Worm (Caenorhabditis elegans) whole organism, young adult: ENCODE measurements around the gene nprl-3.

Experiments
- B0019.2 ChIP-seq: fragments of 200-800 bp; sonication (Bioruptor generic); conservative IDR thresholded peaks from 2 replicates; pipeline ENCODE4 v1.3.6; 2022; ENCODE audit warnings: missing genetic modification reagents, missing genetic modification characterization, missing compliant biosample characterization
- B0261.1 ChIP-seq: sonication (generic microtip); optimal IDR thresholded peaks from 2 replicates; lab custom pipeline; 2016; ENCODE audit warnings: mild to moderate bottlenecking, missing genetic modification characterization, moderate library complexity, missing compliant biosample characterization
- B0336.3 ChIP-seq: fragments of 200-800 bp; sonication (Bioruptor generic); IDR thresholded peaks from 2 replicates; pipeline ENCODE4 v1.3.6; 2022; ENCODE audit warnings: missing genetic modification characterization, missing compliant biosample characterization
- D2030.7 ChIP-seq: fragments of 200-800 bp; sonication (Bioruptor generic); IDR thresholded peaks from 2 replicates; pipeline ENCODE4 v1.3.6; 2022; ENCODE audit warnings: missing genetic modification reagents, missing genetic modification characterization, missing compliant biosample characterization
- F22D6.2 ChIP-seq: sonication (generic microtip); optimal IDR thresholded peaks from 2 replicates; lab custom pipeline; 2016; ENCODE audit warnings: mild to moderate bottlenecking, missing genetic modification characterization, missing compliant biosample characterization
- F37B4.10 ChIP-seq: fragments of 200-800 bp; sonication (Bioruptor generic); IDR thresholded peaks from 2 replicates; pipeline ENCODE4 v1.3.6; 2022; ENCODE audit warnings: missing genetic modification characterization, missing compliant biosample characterization
- F39B2.1 ChIP-seq: fragments of 200-800 bp; sonication (Bioruptor generic); IDR thresholded peaks from 2 replicates; pipeline ENCODE4 v1.3.6; 2022; ENCODE audit warnings: missing genetic modification reagents, missing genetic modification characterization, missing compliant biosample characterization
- F55B11.4 ChIP-seq: sonication (generic microtip); optimal IDR thresholded peaks from 2 replicates; lab custom pipeline; 2016; ENCODE audit warnings: missing compliant biosample characterization, missing genetic modification characterization, borderline replicate concordance; ENCODE audit not compliant: insufficient read depth
- F57A8.1 ChIP-seq: fragments of 200-800 bp; sonication (Bioruptor generic); optimal IDR thresholded peaks from 2 replicates; lab custom pipeline; 2018; ENCODE audit warnings: mild to moderate bottlenecking, missing genetic modification characterization, moderate library complexity, missing compliant biosample characterization
- K11D2.4 ChIP-seq: fragments of 200-800 bp; sonication (Bioruptor generic); IDR thresholded peaks from 2 replicates; pipeline ENCODE4 v1.3.6; 2022; ENCODE audit warnings: missing genetic modification reagents, missing genetic modification characterization, missing compliant biosample characterization
- Y53F4B.3 ChIP-seq: fragments of 200-800 bp; sonication (Bioruptor generic); IDR thresholded peaks from 2 replicates; pipeline ENCODE4 v1.3.6; 2022; ENCODE audit warnings: missing genetic modification reagents, missing genetic modification characterization, missing compliant biosample characterization
- Y67H2A.10 ChIP-seq: fragments of 200-800 bp; sonication (Bioruptor generic); conservative IDR thresholded peaks from 2 replicates; pipeline ENCODE4 v1.3.6; 2022; ENCODE audit warnings: missing genetic modification reagents, missing genetic modification characterization, missing compliant biosample characterization
- Y95B8A.8 ChIP-seq: fragments of 200-800 bp; sonication (Bioruptor generic); IDR thresholded peaks from 2 replicates; pipeline ENCODE4 v1.3.6; 2022; ENCODE audit warnings: missing genetic modification reagents, missing genetic modification characterization, missing compliant biosample characterization
- aptf-3 ChIP-seq: fragments of 200-800 bp; sonication (Bioruptor generic); IDR thresholded peaks from 2 replicates; pipeline ENCODE4 v1.3.6; 2022; ENCODE audit warnings: missing genetic modification characterization, missing compliant biosample characterization
- atf-7 ChIP-seq: sonication (generic microtip); optimal IDR thresholded peaks from 2 replicates; lab custom pipeline; 2017; ENCODE audit warnings: mild to moderate bottlenecking, missing genetic modification characterization, missing compliant biosample characterization
- attf-6 ChIP-seq: fragments of 200-800 bp; sonication (Bioruptor generic); IDR thresholded peaks from 2 replicates; pipeline ENCODE4 v1.3.6; 2022; ENCODE audit warnings: missing genetic modification reagents, missing genetic modification characterization, missing compliant biosample characterization
- bed-2 ChIP-seq: fragments of 200-800 bp; sonication (Bioruptor generic); IDR thresholded peaks from 2 replicates; pipeline ENCODE4 v1.3.6; 2022; ENCODE audit warnings: missing genetic modification reagents, missing genetic modification characterization, missing compliant biosample characterization
- cebp-2 ChIP-seq: fragments of 200-800 bp; sonication (Bioruptor generic); IDR thresholded peaks from 2 replicates; pipeline ENCODE4 v1.3.6; 2022; ENCODE audit warnings: missing genetic modification characterization, missing compliant biosample characterization
- ceh-40 ChIP-seq: fragments of 200-800 bp; sonication (Bioruptor generic); IDR thresholded peaks from 2 replicates; pipeline ENCODE4 v1.3.6; 2022; ENCODE audit warnings: missing genetic modification characterization, missing compliant biosample characterization
- ceh-91 ChIP-seq: fragments of 200-800 bp; sonication (Bioruptor generic); IDR thresholded peaks from 2 replicates; pipeline ENCODE4 v1.3.6; 2022; ENCODE audit warnings: missing genetic modification reagents, missing genetic modification characterization, missing compliant biosample characterization
- chd-7 ChIP-seq: sonication (generic microtip); optimal IDR thresholded peaks from 2 replicates; lab custom pipeline; 2016; ENCODE audit warnings: mild to moderate bottlenecking, missing genetic modification characterization, moderate library complexity, missing compliant biosample characterization
- die-1 ChIP-seq: sonication (generic microtip); optimal IDR thresholded peaks from 2 replicates; lab custom pipeline; 2016; ENCODE audit warnings: missing genotype, mild to moderate bottlenecking, missing genetic modification characterization, missing compliant biosample characterization
- dox-1 ChIP-seq: fragments of 200-800 bp; sonication (Bioruptor generic); IDR thresholded peaks from 2 replicates; pipeline ENCODE4 v1.3.6; 2022; ENCODE audit warnings: missing genetic modification reagents, missing genetic modification characterization, missing compliant biosample characterization
- dpl-1 ChIP-seq: fragments of 150-350 bp; optimal IDR thresholded peaks from 2 replicates; lab custom pipeline; 2014; ENCODE audit warnings: missing biosample characterization, missing genetic modification reagents, missing genetic modification characterization
- efl-1 ChIP-seq: fragments of 150-350 bp; optimal IDR thresholded peaks from 2 replicates; lab custom pipeline; 2014; ENCODE audit warnings: missing biosample characterization, missing genetic modification reagents, missing genetic modification characterization
- egl-44 ChIP-seq: fragments of 200-800 bp; sonication (Bioruptor generic); IDR thresholded peaks from 2 replicates; pipeline ENCODE4 v1.3.6; 2022; ENCODE audit warnings: missing genetic modification reagents, missing genetic modification characterization, missing compliant biosample characterization
- egrh-3 ChIP-seq: fragments of 200-800 bp; sonication (Bioruptor generic); IDR thresholded peaks from 2 replicates; pipeline ENCODE4 v1.3.6; 2022; ENCODE audit warnings: missing genetic modification reagents, missing genetic modification characterization, missing compliant biosample characterization
- fkh-3 ChIP-seq: sonication (generic microtip); optimal IDR thresholded peaks from 2 replicates; lab custom pipeline; 2016; ENCODE audit warnings: mild to moderate bottlenecking, missing genetic modification characterization, missing compliant biosample characterization
- hlh-12 ChIP-seq: sonication (generic microtip); optimal IDR thresholded peaks from 2 replicates; lab custom pipeline; 2016; ENCODE audit warnings: missing genetic modification characterization, missing compliant biosample characterization
- hmg-1.2 ChIP-seq: fragments of 200-800 bp; sonication (Bioruptor generic); IDR thresholded peaks from 2 replicates; pipeline ENCODE4 v1.3.6; 2022; ENCODE audit warnings: missing genetic modification reagents, missing genetic modification characterization, missing compliant biosample characterization
- hmg-20 ChIP-seq: fragments of 200-800 bp; sonication (Bioruptor generic); IDR thresholded peaks from 2 replicates; pipeline ENCODE4 v1.3.6; 2022; ENCODE audit warnings: missing genetic modification reagents, missing genetic modification characterization, missing compliant biosample characterization
- hsf-1 ChIP-seq: fragments of 200-800 bp; sonication (Bioruptor generic); IDR thresholded peaks from 2 replicates; pipeline ENCODE4 v1.3.6; 2022; ENCODE audit warnings: missing genetic modification reagents, missing genetic modification characterization, missing compliant biosample characterization
- let-526 ChIP-seq: fragments of 200-800 bp; sonication (Bioruptor generic); IDR thresholded peaks from 2 replicates; pipeline ENCODE4 v1.3.6; 2022; ENCODE audit warnings: missing genetic modification reagents, missing genetic modification characterization, missing compliant biosample characterization
- lin-35 ChIP-seq, 3 experiments: fragments of 150-350 bp in 2 of 3; sonication (generic microtip) in 1 of 3; optimal IDR thresholded peaks; 2 replicates each; lab custom pipeline; 2014 to 2018; ENCODE audit warnings: missing biosample characterization in 3 of 3, missing genetic modification characterization in 3 of 3, missing genetic modification reagents in 3 of 3
- madf-10 ChIP-seq: sonication (generic microtip); optimal IDR thresholded peaks from 2 replicates; lab custom pipeline; 2016; ENCODE audit warnings: mild to moderate bottlenecking, missing genetic modification characterization, missing compliant biosample characterization
- madf-3 ChIP-seq: fragments of 200-800 bp; sonication (Bioruptor generic); IDR thresholded peaks from 2 replicates; pipeline ENCODE4 v1.3.6; 2022; ENCODE audit warnings: missing genetic modification reagents, missing genetic modification characterization, missing compliant biosample characterization
- madf-8 ChIP-seq: fragments of 200-800 bp; sonication (Bioruptor generic); conservative IDR thresholded peaks from 2 replicates; pipeline ENCODE4 v1.3.6; 2022; ENCODE audit warnings: missing genetic modification reagents, missing genetic modification characterization, missing compliant biosample characterization
- mcd-1 ChIP-seq: fragments of 200-800 bp; sonication (Bioruptor generic); IDR thresholded peaks from 2 replicates; pipeline ENCODE4 v1.3.6; 2022; ENCODE audit warnings: missing genetic modification reagents, missing genetic modification characterization, missing compliant biosample characterization
- mel-28 ChIP-seq: sonication (generic microtip); optimal IDR thresholded peaks from 2 replicates; lab custom pipeline; 2016; ENCODE audit warnings: borderline replicate concordance, mild to moderate bottlenecking, missing genetic modification characterization, missing compliant biosample characterization
- mxl-1 ChIP-seq: sonication (generic microtip); optimal IDR thresholded peaks from 2 replicates; lab custom pipeline; 2016; ENCODE audit warnings: missing genetic modification characterization, missing compliant biosample characterization
- nfya-1 ChIP-seq: sonication (generic microtip); optimal IDR thresholded peaks from 2 replicates; lab custom pipeline; 2017; ENCODE audit warnings: antibody characterized with exemption, missing compliant biosample characterization, missing genetic modification characterization, borderline replicate concordance; ENCODE audit not compliant: insufficient read depth
- nhr-90 ChIP-seq: sonication (generic microtip); optimal IDR thresholded peaks from 2 replicates; lab custom pipeline; 2016; ENCODE audit warnings: missing genotype, mild to moderate bottlenecking, missing genetic modification characterization, missing compliant biosample characterization
- repo-1 ChIP-seq: sonication (generic microtip); optimal IDR thresholded peaks from 2 replicates; lab custom pipeline; 2017; ENCODE audit warnings: mild to moderate bottlenecking, missing genetic modification characterization, missing compliant biosample characterization
- tbx-9 ChIP-seq: sonication (generic microtip); optimal IDR thresholded peaks from 2 replicates; lab custom pipeline; 2016; ENCODE audit warnings: borderline replicate concordance, missing genetic modification characterization, inconsistent platforms, missing compliant biosample characterization
- unc-130 ChIP-seq: sonication (generic microtip); optimal IDR thresholded peaks from 2 replicates; lab custom pipeline; 2016; ENCODE audit warnings: missing genetic modification reagents, missing genetic modification characterization, missing compliant biosample characterization
- xnd-1 ChIP-seq: sonication (generic microtip); optimal IDR thresholded peaks from 2 replicates; lab custom pipeline; 2016; ENCODE audit warnings: missing genotype, missing genetic modification reagents, missing genetic modification characterization, missing compliant biosample characterization

The nprl-3 gene

ce11 chrIV:8260848-8261638 lies 36.2 kb upstream of the nprl-3 start, which contains the start of gene vit-6 (continued):
- TF ChIP-seq repo-1 (peak; percentile 33), attf-6 (GFP tag; lab: Robert Waterston, UW) (peak; percentile 30; the same call in 1 of the 2 replicates), egrh-3 (GFP tag; lab: Robert Waterston, UW) (no peak), unc-130 (GFP tag; lab: Kevin White, UChicago) (no peak), madf-10 (tag; lab: Kevin White, UChicago) (peak; percentile 39), hmg-1.2 (peak; percentile 37; the same call in 1 of the 2 replicates), madf-3 (GFP tag; lab: Robert Waterston, UW) (no peak), egl-44 (GFP tag; lab: Robert Waterston, UW) (no peak), B0019.2 (GFP tag; lab: Robert Waterston, UW) (no peak), mcd-1 (GFP tag; lab: Robert Waterston, UW) (no peak; the same call in 1 of the 2 replicates), lin-35 (GFP tag; optimal IDR thresholded peaks at IDR 0.05; lab: Kevin White, UChicago) (no peak), ceh-91 (GFP tag; lab: Robert Waterston, UW) (no peak), hmg-20 (GFP tag; lab: Robert Waterston, UW) (no peak)
- TF ChIP-seq, all 124 proteins: peak for 25

ce11 chrIV:8262671-8263070 lies 34.6 kb upstream of the nprl-3 start:
- 0 out of 2 replicates have a peak, but pooled peaks have one; percentile 2 for TF ChIP-seq B0336.3 (GFP tag; lab: Robert Waterston, UW)
- TF ChIP-seq let-526 (GFP tag; lab: Robert Waterston, UW): no peak
- no peak for TF ChIP-seq die-1 (tag; lab: Kevin White, UChicago)
- no peak for TF ChIP-seq bed-2 (GFP tag; lab: Robert Waterston, UW)
- no peak for TF ChIP-seq madf-8
- TF ChIP-seq hsf-1 (GFP tag; lab: Robert Waterston, UW): no peak
- peak; percentile 67 for TF ChIP-seq atf-7 (tag; lab: Kevin White, UChicago)
- TF ChIP-seq dpl-1 (GFP tag; lab: Kevin White, UChicago): no peak
- no peak for TF ChIP-seq dox-1 (GFP tag; lab: Robert Waterston, UW)
- no peak for TF ChIP-seq Y53F4B.3 (GFP tag; lab: Robert Waterston, UW)
- peak; percentile 65 for TF ChIP-seq repo-1
- no peak for TF ChIP-seq F57A8.1 (GFP tag; lab: Kevin White, UChicago)
- no peak for TF ChIP-seq efl-1 (GFP tag; lab: Kevin White, UChicago)
- no peak for TF ChIP-seq Y67H2A.10 (GFP tag; lab: Robert Waterston, UW)
- no peak for TF ChIP-seq nfya-1 (tag; lab: Kevin White, UChicago)
- no peak for TF ChIP-seq mel-28
- TF ChIP-seq madf-3 (GFP tag; lab: Robert Waterston, UW): peak; percentile 60; the same call in 1 of the 2 replicates
- TF ChIP-seq unc-130 (GFP tag; lab: Kevin White, UChicago): no peak
- TF ChIP-seq nhr-90 (tag; lab: Kevin White, UChicago): peak; percentile 52
- TF ChIP-seq Y95B8A.8 (GFP tag; lab: Robert Waterston, UW): no peak
- peak; percentile 26 for TF ChIP-seq F22D6.2 (tag; lab: Kevin White, UChicago)
- no peak for TF ChIP-seq F55B11.4
- TF ChIP-seq ceh-40: no peak
- no peak for TF ChIP-seq madf-10 (tag; lab: Kevin White, UChicago)
- no peak for TF ChIP-seq F39B2.1 (GFP tag; lab: Robert Waterston, UW)
- no peak for TF ChIP-seq chd-7 (tag; lab: Kevin White, UChicago)
- no peak for TF ChIP-seq tbx-9
- TF ChIP-seq D2030.7 (GFP tag; lab: Robert Waterston, UW): no peak
- TF ChIP-seq fkh-3 (tag; lab: Kevin White, UChicago): no peak
- TF ChIP-seq hlh-12: no peak
- TF ChIP-seq K11D2.4 (GFP tag; lab: Robert Waterston, UW): no peak
- TF ChIP-seq xnd-1: no peak
- TF ChIP-seq aptf-3 (GFP tag; lab: Robert Waterston, UW): no peak
- TF ChIP-seq cebp-2 (GFP tag; lab: Robert Waterston, UW): no peak
- TF ChIP-seq F37B4.10 (GFP tag; lab: Robert Waterston, UW): 0 out of 2 replicates have a peak, but pooled peaks have one; percentile 4
- TF ChIP-seq mxl-1 (tag; lab: Kevin White, UChicago): no peak
- no peak for TF ChIP-seq B0261.1 (tag; lab: Kevin White, UChicago)
